Worm (Caenorhabditis elegans) whole organism, young adult: ENCODE measurements around the gene F15A8.1.
A peak's percentile ranks its signal among the peaks of the same experiment; 100 is the strongest.

ENCODE experiments used
- F10E7.11 ChIP-seq: sonication (generic microtip); optimal IDR thresholded peaks from 2 replicates; lab custom pipeline; 2017; ENCODE audit warnings: mild to moderate bottlenecking, missing genetic modification characterization, moderate library complexity, missing compliant biosample characterization
- F22D6.2 ChIP-seq: sonication (generic microtip); optimal IDR thresholded peaks from 2 replicates; lab custom pipeline; 2016; ENCODE audit warnings: mild to moderate bottlenecking, missing genetic modification characterization, missing compliant biosample characterization
- F23B12.7 ChIP-seq: sonication (generic microtip); optimal IDR thresholded peaks from 2 replicates; lab custom pipeline; 2017; ENCODE audit warnings: missing genetic modification characterization, mild to moderate bottlenecking, missing compliant biosample characterization, antibody characterized with exemption, moderate library complexity; ENCODE audit not compliant: insufficient read depth
- F33H1.4 ChIP-seq: fragments of 200-800 bp; sonication (Bioruptor generic); IDR thresholded peaks from 2 replicates; pipeline ENCODE4 v1.3.6; 2022; ENCODE audit warnings: missing genetic modification reagents, missing genetic modification characterization, missing compliant biosample characterization
- F37B4.10 ChIP-seq: fragments of 200-800 bp; sonication (Bioruptor generic); IDR thresholded peaks from 2 replicates; pipeline ENCODE4 v1.3.6; 2022; ENCODE audit warnings: missing genetic modification characterization, missing compliant biosample characterization
- F55B11.4 ChIP-seq: sonication (generic microtip); optimal IDR thresholded peaks from 2 replicates; lab custom pipeline; 2016; ENCODE audit warnings: missing compliant biosample characterization, missing genetic modification characterization, borderline replicate concordance; ENCODE audit not compliant: insufficient read depth
- Y53G8AR.9 ChIP-seq: fragments of 200-800 bp; sonication (Bioruptor generic); conservative IDR thresholded peaks from 2 replicates; pipeline ENCODE4 v1.3.6; 2022; ENCODE audit warnings: missing genetic modification reagents, missing genetic modification characterization, missing compliant biosample characterization
- Y56A3A.18 ChIP-seq: fragments of 200-800 bp; sonication (Bioruptor generic); IDR thresholded peaks from 2 replicates; pipeline ENCODE4 v1.3.6; 2022; ENCODE audit warnings: missing genetic modification reagents, missing genetic modification characterization, missing compliant biosample characterization
- Y67H2A.10 ChIP-seq: fragments of 200-800 bp; sonication (Bioruptor generic); conservative IDR thresholded peaks from 2 replicates; pipeline ENCODE4 v1.3.6; 2022; ENCODE audit warnings: missing genetic modification reagents, missing genetic modification characterization, missing compliant biosample characterization
- Y95B8A.8 ChIP-seq: fragments of 200-800 bp; sonication (Bioruptor generic); IDR thresholded peaks from 2 replicates; pipeline ENCODE4 v1.3.6; 2022; ENCODE audit warnings: missing genetic modification reagents, missing genetic modification characterization, missing compliant biosample characterization
- akir-1 ChIP-seq: fragments of 200-800 bp; sonication (Bioruptor generic); optimal IDR thresholded peaks from 2 replicates; lab custom pipeline; 2018; ENCODE audit warnings: mild to moderate bottlenecking, missing genetic modification characterization, moderate library complexity, missing compliant biosample characterization
- ama-1 ChIP-seq, 3 experiments: fragments of 150-350 bp in 1 of 3; sonication (generic microtip) in 2 of 3; optimal IDR thresholded peaks; 2 replicates each; lab custom pipeline; 2014 to 2018; ENCODE audit warnings: missing biosample characterization in 2 of 3, missing genetic modification characterization in 2 of 3, missing genetic modification reagents in 2 of 3
- atf-7 ChIP-seq: sonication (generic microtip); optimal IDR thresholded peaks from 2 replicates; lab custom pipeline; 2017; ENCODE audit warnings: mild to moderate bottlenecking, missing genetic modification characterization, missing compliant biosample characterization
- attf-5 ChIP-seq: fragments of 200-800 bp; sonication (Bioruptor generic); optimal IDR thresholded peaks from 2 replicates; lab custom pipeline; 2018; ENCODE audit warnings: mild to moderate bottlenecking, missing genetic modification characterization, missing compliant biosample characterization
- cebp-2 ChIP-seq: fragments of 200-800 bp; sonication (Bioruptor generic); IDR thresholded peaks from 2 replicates; pipeline ENCODE4 v1.3.6; 2022; ENCODE audit warnings: missing genetic modification characterization, missing compliant biosample characterization
- ceh-91 ChIP-seq: fragments of 200-800 bp; sonication (Bioruptor generic); IDR thresholded peaks from 2 replicates; pipeline ENCODE4 v1.3.6; 2022; ENCODE audit warnings: missing genetic modification reagents, missing genetic modification characterization, missing compliant biosample characterization
- dpff-1 ChIP-seq: sonication (generic microtip); optimal IDR thresholded peaks from 2 replicates; lab custom pipeline; 2017; ENCODE audit warnings: mild to moderate bottlenecking, missing genetic modification characterization, missing compliant biosample characterization
- egl-44 ChIP-seq: fragments of 200-800 bp; sonication (Bioruptor generic); IDR thresholded peaks from 2 replicates; pipeline ENCODE4 v1.3.6; 2022; ENCODE audit warnings: missing genetic modification reagents, missing genetic modification characterization, missing compliant biosample characterization
- him-1 ChIP-seq: sonication (generic microtip); optimal IDR thresholded peaks from 2 replicates; lab custom pipeline; 2016; ENCODE audit warnings: missing genotype, missing genetic modification reagents, missing genetic modification characterization, missing compliant biosample characterization
- let-607 ChIP-seq, 2 experiments: fragments of 200-800 bp in 1 of 2; sonication (Bioruptor generic) in 1 of 2; sonication (generic microtip) in 1 of 2; optimal IDR thresholded peaks; 2 replicates each; lab custom pipeline; 2016 to 2018; ENCODE audit warnings: mild to moderate bottlenecking in 2 of 2, missing compliant biosample characterization in 2 of 2, missing genetic modification characterization in 2 of 2, moderate library complexity in 2 of 2, missing genotype in 1 of 2
- lin-40 ChIP-seq: sonication (generic microtip); optimal IDR thresholded peaks from 2 replicates; lab custom pipeline; 2016; ENCODE audit warnings: missing genetic modification characterization, mild to moderate bottlenecking, missing compliant biosample characterization, missing genotype, missing genetic modification reagents
- lin-54 ChIP-seq: fragments of 200-800 bp; sonication (Bioruptor generic); optimal IDR thresholded peaks from 2 replicates; lab custom pipeline; 2018; ENCODE audit warnings: mild to moderate bottlenecking, missing genetic modification characterization, missing compliant biosample characterization
- lsl-1 ChIP-seq: fragments of 200-800 bp; sonication (Bioruptor generic); optimal IDR thresholded peaks from 2 replicates; lab custom pipeline; 2018; ENCODE audit warnings: mild to moderate bottlenecking, missing genetic modification characterization, moderate library complexity, missing compliant biosample characterization
- lsy-27 ChIP-seq: sonication (generic microtip); optimal IDR thresholded peaks from 2 replicates; lab custom pipeline; 2017; ENCODE audit warnings: missing genetic modification characterization, mild to moderate bottlenecking, missing compliant biosample characterization, antibody characterized with exemption, missing genotype, borderline replicate concordance; ENCODE audit not compliant: insufficient read depth
- madf-6 ChIP-seq: fragments of 200-800 bp; sonication (Bioruptor generic); IDR thresholded peaks from 2 replicates; pipeline ENCODE4 v1.3.6; 2022; ENCODE audit warnings: missing genetic modification reagents, missing genetic modification characterization, missing compliant biosample characterization
- madf-8 ChIP-seq: fragments of 200-800 bp; sonication (Bioruptor generic); conservative IDR thresholded peaks from 2 replicates; pipeline ENCODE4 v1.3.6; 2022; ENCODE audit warnings: missing genetic modification reagents, missing genetic modification characterization, missing compliant biosample characterization
- mes-4 ChIP-seq: sonication (generic microtip); optimal IDR thresholded peaks from 2 replicates; lab custom pipeline; 2016; ENCODE audit warnings: missing genotype, missing genetic modification characterization, missing compliant biosample characterization
- nfyb-1 ChIP-seq: fragments of 200-800 bp; sonication (Bioruptor generic); IDR thresholded peaks from 2 replicates; pipeline ENCODE4 v1.3.6; 2022; ENCODE audit warnings: missing genetic modification reagents, missing genetic modification characterization, missing compliant biosample characterization
- nhr-80 ChIP-seq: sonication (generic microtip); optimal IDR thresholded peaks from 2 replicates; lab custom pipeline; 2016; ENCODE audit warnings: missing genetic modification characterization, missing compliant biosample characterization
- nhr-90 ChIP-seq: sonication (generic microtip); optimal IDR thresholded peaks from 2 replicates; lab custom pipeline; 2016; ENCODE audit warnings: missing genotype, mild to moderate bottlenecking, missing genetic modification characterization, missing compliant biosample characterization
- pha-4 ChIP-seq: fragments of 150-350 bp; sonication (generic microtip); optimal IDR thresholded peaks from 2 replicates; lab custom pipeline; 2014; ENCODE audit warnings: missing biosample characterization, missing genetic modification reagents, missing genetic modification characterization
- rpc-1 ChIP-seq, 2 experiments: fragments of 150-350 bp in 1 of 2; sonication (generic microtip) in 1 of 2; optimal IDR thresholded peaks; 2 replicates each; lab custom pipeline; 2014 to 2018; ENCODE audit warnings: missing biosample characterization in 1 of 2, missing genetic modification characterization in 1 of 2, missing genetic modification reagents in 1 of 2, missing genotype in 1 of 2
- somi-1 ChIP-seq: fragments of 200-800 bp; sonication (Bioruptor generic); optimal IDR thresholded peaks from 2 replicates; lab custom pipeline; 2018; ENCODE audit warnings: mild to moderate bottlenecking, missing genetic modification characterization, missing compliant biosample characterization
- xnd-1 ChIP-seq: sonication (generic microtip); optimal IDR thresholded peaks from 2 replicates; lab custom pipeline; 2016; ENCODE audit warnings: missing genotype, missing genetic modification reagents, missing genetic modification characterization, missing compliant biosample characterization
- ztf-18 ChIP-seq: sonication (generic microtip); optimal IDR thresholded peaks from 2 replicates; lab custom pipeline; 2016; ENCODE audit warnings: missing genotype, mild to moderate bottlenecking, missing genetic modification characterization, missing compliant biosample characterization
- ztf-22 ChIP-seq: fragments of 200-800 bp; sonication (Bioruptor generic); optimal IDR thresholded peaks from 2 replicates; lab custom pipeline; 2018; ENCODE audit warnings: mild to moderate bottlenecking, missing genetic modification characterization, moderate library complexity, missing compliant biosample characterization
- ztf-26 ChIP-seq: sonication (generic microtip); optimal IDR thresholded peaks from 2 replicates; lab custom pipeline; 2017; ENCODE audit warnings: missing genetic modification characterization, missing compliant biosample characterization
- ztf-3 ChIP-seq: fragments of 200-800 bp; sonication (Bioruptor generic); optimal IDR thresholded peaks from 2 replicates; lab custom pipeline; 2018; ENCODE audit warnings: mild to moderate bottlenecking, missing genetic modification characterization, missing compliant biosample characterization

Gene F15A8.1

DNA sequence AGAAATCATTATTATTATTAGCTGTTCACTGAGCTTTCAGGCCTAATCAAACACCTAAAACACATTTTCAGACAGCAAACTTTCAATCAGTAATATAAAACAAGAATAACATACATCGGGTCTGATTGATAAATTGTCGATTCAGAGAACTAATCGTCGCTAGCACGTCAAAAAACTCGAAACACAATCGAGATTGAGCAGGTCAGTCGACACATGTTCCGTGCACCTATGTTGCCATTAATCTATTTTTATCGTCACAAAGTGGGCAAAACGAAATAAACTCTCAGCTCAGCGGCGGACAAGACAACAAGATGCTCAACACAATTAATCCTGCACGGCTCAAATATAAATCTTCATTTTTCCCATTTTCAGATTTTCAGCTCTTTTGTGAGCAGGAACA lies 11.4 kb upstream of the F15A8.1 start (continued):
- TF ChIP-seq pha-4 (tag; lab: Kevin White, UChicago), result no peak
- no peak for TF ChIP-seq lsy-27 (tag; lab: Kevin White, UChicago)
- TF ChIP-seq atf-7 (tag; lab: Kevin White, UChicago), result no peak
- TF ChIP-seq ztf-3 (GFP tag; lab: Kevin White, UChicago), result no peak
- TF ChIP-seq, all 124 proteins: peak for 0

DNA sequence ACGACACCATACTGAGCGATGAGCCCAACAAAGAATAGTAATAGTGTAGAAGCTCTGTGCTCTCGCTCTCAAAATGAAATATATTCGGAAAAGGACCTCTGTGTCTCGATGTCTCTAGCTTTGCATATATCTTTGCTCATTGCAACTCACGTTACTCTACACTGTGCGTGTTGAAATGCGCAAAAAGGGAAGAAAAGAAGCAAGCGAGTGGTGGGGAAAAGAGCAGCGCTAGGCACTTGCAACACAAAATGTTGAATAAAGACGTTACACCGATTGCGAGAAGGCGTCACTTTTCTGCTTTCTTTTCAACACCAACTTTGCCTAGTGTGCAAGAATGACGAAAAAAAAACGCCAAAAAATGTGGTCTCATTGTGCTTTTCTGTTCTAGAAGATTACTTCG lies 6.2 kb upstream of the F15A8.1 start:
- TF ChIP-seq ama-1 (optimal IDR thresholded peaks at IDR 0.05; lab: Kevin White, UChicago) (no peak), ama-1 (GFP tag; optimal IDR thresholded peaks at IDR 0.05; lab: Kevin White, UChicago) (no peak), nfyb-1 (GFP tag; lab: Robert Waterston, UW) (0 out of 2 replicates have a peak, but pooled peaks have one; percentile 25), Y53G8AR.9 (GFP tag; lab: Robert Waterston, UW) (no peak), mes-4 (no peak)

DNA sequence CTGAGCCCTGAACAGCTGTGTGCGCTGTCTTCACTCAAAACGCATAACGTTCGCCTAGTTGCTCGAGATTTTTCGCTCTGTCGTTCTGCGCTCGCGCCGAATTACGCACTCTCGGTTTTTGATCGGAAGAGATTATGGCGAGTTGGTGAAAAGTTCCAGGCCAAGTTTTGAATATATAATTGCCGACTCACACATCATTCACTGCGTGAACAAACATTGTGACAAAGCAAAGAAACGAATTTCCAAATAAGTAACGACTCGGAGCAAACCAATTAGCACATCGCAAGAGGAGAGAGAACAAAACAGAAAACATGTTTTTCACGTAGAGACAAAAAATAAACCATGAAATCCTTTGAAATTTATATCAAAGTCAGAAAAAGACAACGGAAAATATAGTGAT lies 5.3 kb upstream of the F15A8.1 start:
- TF ChIP-seq madf-6 (GFP tag; lab: Robert Waterston, UW), result no peak
- TF ChIP-seq F22D6.2 (tag; lab: Kevin White, UChicago), result no peak
- no peak for TF ChIP-seq F55B11.4 (tag; lab: Kevin White, UChicago)
- TF ChIP-seq lin-54 (GFP tag; lab: Kevin White, UChicago), result no peak
- TF ChIP-seq ztf-26 (tag; lab: Kevin White, UChicago), result no peak
- TF ChIP-seq F37B4.10, result no peak
- TF ChIP-seq F10E7.11 (tag; lab: Kevin White, UChicago), result no peak
- no peak for TF ChIP-seq lin-40 (tag; lab: Kevin White, UChicago)
- TF ChIP-seq rpc-1 (optimal IDR thresholded peaks at IDR 0.05; lab: Kevin White, UChicago), result no peak
- TF ChIP-seq rpc-1 (tag; optimal IDR thresholded peaks at IDR 0.05; lab: Kevin White, UChicago), result no peak
- no peak for TF ChIP-seq madf-8
- no peak for TF ChIP-seq F23B12.7 (tag; lab: Kevin White, UChicago)
- TF ChIP-seq him-1, result no peak
- TF ChIP-seq lsl-1, result no peak
- TF ChIP-seq ztf-18 (tag; lab: Kevin White, UChicago), result no peak
- no peak for TF ChIP-seq F33H1.4
- no peak for TF ChIP-seq mes-4
- TF ChIP-seq ama-1 (optimal IDR thresholded peaks at IDR 0.05; lab: Kevin White, UChicago), result no peak
- no peak for TF ChIP-seq ama-1 (GFP tag; optimal IDR thresholded peaks at IDR 0.05; lab: Kevin White, UChicago)
- TF ChIP-seq somi-1 (GFP tag; lab: Kevin White, UChicago), result no peak
- TF ChIP-seq akir-1 (GFP tag; lab: Kevin White, UChicago), result no peak

DNA sequence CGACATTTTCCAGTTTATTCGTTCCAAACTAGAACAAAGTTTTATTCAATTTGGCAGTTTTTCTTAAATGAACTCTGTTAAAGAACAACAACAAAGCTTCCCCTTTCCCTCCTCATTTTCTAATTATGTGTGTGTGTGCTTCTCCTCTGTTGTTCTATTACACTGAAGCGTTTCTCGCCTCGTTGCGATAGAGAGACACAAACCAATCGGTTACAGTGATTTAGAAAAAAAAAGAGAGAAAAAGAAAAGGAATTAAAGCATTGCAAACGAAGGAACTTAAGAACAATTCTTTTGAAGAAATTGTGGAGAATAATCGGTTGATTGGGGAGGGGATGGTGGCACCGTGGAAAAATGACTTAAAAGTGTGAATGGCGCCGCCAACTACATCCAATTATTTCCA lies 3.2 kb upstream of the F15A8.1 start, which contains the start of gene cest-26:
Gene cest-26, minus strand, starts transcription at position 101 of the 400 bp plus-strand sequence.
- peak; percentile 29 for TF ChIP-seq nhr-80 (tag; lab: Kevin White, UChicago)
- TF ChIP-seq F22D6.2 (tag; lab: Kevin White, UChicago), result no peak

ce11 chrX:4438823-4439222 lies 1.9 kb upstream of the F15A8.1 start:
- no peak for TF ChIP-seq let-607 (tag; optimal IDR thresholded peaks at IDR 0.05; lab: Kevin White, UChicago)
- no peak for TF ChIP-seq egl-44 (GFP tag; lab: Robert Waterston, UW)
- TF ChIP-seq dpff-1 (tag; lab: Kevin White, UChicago), result no peak
- no peak for TF ChIP-seq Y56A3A.18 (GFP tag; lab: Robert Waterston, UW)
- TF ChIP-seq lsl-1, result no peak
- no peak for TF ChIP-seq attf-5 (GFP tag; lab: Kevin White, UChicago)
- no peak for TF ChIP-seq cebp-2 (GFP tag; lab: Robert Waterston, UW)
- no peak for TF ChIP-seq lin-54 (GFP tag; lab: Kevin White, UChicago)
- TF ChIP-seq atf-7 (tag; lab: Kevin White, UChicago), result no peak
- no peak for TF ChIP-seq nfyb-1 (GFP tag; lab: Robert Waterston, UW)
- no peak for TF ChIP-seq xnd-1 (tag; lab: Kevin White, UChicago)
- no peak for TF ChIP-seq ceh-91 (GFP tag; lab: Robert Waterston, UW)
- no peak for TF ChIP-seq lin-40 (tag; lab: Kevin White, UChicago)
- no peak for TF ChIP-seq ztf-22
- TF ChIP-seq nhr-90 (tag; lab: Kevin White, UChicago), result no peak
- TF ChIP-seq Y67H2A.10, result no peak
- TF ChIP-seq Y95B8A.8 (GFP tag; lab: Robert Waterston, UW), result no peak
